Fruit fly (Drosophila melanogaster) whole organism, prepupa: Measurements from ENCODE around the gene CG8319.

ENCODE experiments used
- CG7368 ChIP-seq: fragments of 200-800 bp; sonication (Bioruptor generic); optimal IDR thresholded peaks from 3 replicates; lab custom pipeline; 2016; ENCODE audit warnings: missing biosample characterization, missing genetic modification characterization
- Hr4 ChIP-seq: fragments of 200-800 bp; sonication (Bioruptor generic); optimal IDR thresholded peaks from 3 replicates; lab custom pipeline; 2016; ENCODE audit warnings: missing biosample characterization, missing genetic modification characterization
- Sox102F ChIP-seq: fragments of 200-800 bp; sonication (Bioruptor generic); optimal IDR thresholded peaks from 2 replicates; lab custom pipeline; 2016; ENCODE audit warnings: missing biosample characterization, mild to moderate bottlenecking, missing genetic modification characterization
- salr ChIP-seq, 2 experiments: fragments of 200-800 bp; sonication (Bioruptor generic); optimal IDR thresholded peaks; 3 replicates each; lab custom pipeline; 2016 to 2018; ENCODE audit warnings: missing biosample characterization in 2 of 2, missing genetic modification characterization in 2 of 2, mild to moderate bottlenecking in 1 of 2

- TF ChIP-seq salr (GFP tag; optimal IDR thresholded peaks at IDR 0.05; lab: Kevin White, UChicago), result no peak
- TF ChIP-seq CG7368 (GFP tag; lab: Kevin White, UChicago), result no peak
- TF ChIP-seq Sox102F, result no peak
- TF ChIP-seq Hr4 (GFP tag; lab: Kevin White, UChicago), result no peak
Measured at dm6 chr3R:9673207-9673606, 46.1 kb downstream of the CG8319 start.
